Worm (Caenorhabditis elegans): ENCODE measurements around the gene ZK185.3.
A peak's percentile ranks its signal among the peaks of the same experiment; 100 is the strongest.

Gene ZK185.3

DNA sequence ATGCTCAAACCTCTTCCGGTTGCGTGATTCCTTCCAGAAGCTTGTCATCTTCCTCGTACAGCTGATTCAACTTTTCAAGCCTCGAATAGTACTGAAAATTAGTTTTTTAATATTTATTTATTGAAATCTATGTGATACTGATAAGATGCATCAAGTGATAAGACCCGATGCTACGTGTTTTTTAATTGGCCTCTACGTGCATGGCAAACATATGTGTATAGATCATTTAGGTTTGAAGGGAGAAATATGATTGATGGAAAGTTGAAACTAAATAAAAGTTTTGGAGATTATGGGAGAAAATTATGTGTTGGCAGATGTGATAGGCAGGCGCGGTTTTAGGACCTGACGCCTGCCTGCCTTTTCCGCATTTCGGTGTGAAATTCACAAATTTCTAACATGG is 14.0 kb upstream of the ZK185.3 start (continued):
- TF ChIP-seq T20F7.1 (GFP tag; optimal IDR thresholded peaks at IDR 0.05) (no peak), ztf-7 (tag; optimal IDR thresholded peaks at IDR 0.05) (no peak), nhr-28 (tag; optimal IDR thresholded peaks at IDR 0.05) (peak; percentile 24), hif-1 (tag; optimal IDR thresholded peaks at IDR 0.05) (no peak), php-3 (GFP tag; IDR thresholded peaks at IDR 0.05) (peak; percentile 76), pqm-1 (tag; optimal IDR thresholded peaks at IDR 0.05) (peak; percentile 74), ZK546.5 (tag; optimal IDR thresholded peaks at IDR 0.05) (no peak), set-16 (GFP tag; IDR thresholded peaks at IDR 0.05) (no peak), dve-1 (tag; optimal IDR thresholded peaks at IDR 0.05; ENCODE audit: insufficient read depth) (peak; percentile 73), mdt-29 (GFP tag; IDR thresholded peaks at IDR 0.05) (no peak), D1046.2 (GFP tag; IDR thresholded peaks at IDR 0.05) (no peak), F44E2.7 (GFP tag; IDR thresholded peaks at IDR 0.05) (no peak), lin-1 (GFP tag; IDR thresholded peaks at IDR 0.05) (no peak)

ce11 chrIV:4542972-4543371 is 12.7 kb upstream of the ZK185.3 start:
- TF ChIP-seq aha-1 (tag) (peak; percentile 96), arid-1 (GFP tag; conservative IDR thresholded peaks at IDR 0.05) (no peak)

DNA sequence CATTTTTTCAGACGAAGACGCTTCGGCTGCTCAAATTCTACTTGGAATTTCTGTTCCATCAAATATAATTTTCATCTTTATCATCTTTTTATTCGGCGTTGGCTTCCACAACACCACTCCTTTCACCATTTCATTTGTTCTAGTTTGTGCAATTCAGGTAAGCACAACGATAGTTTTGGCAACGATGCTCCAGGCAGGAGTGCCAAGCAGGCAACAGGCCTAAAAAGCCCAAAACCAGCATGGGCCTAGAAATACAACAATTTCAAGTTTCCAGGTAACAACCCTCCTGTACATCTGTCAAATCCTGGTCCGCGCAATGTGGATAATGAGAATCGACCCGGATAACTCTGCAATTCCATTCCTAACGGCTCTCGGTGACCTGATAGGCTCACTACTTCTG is 11.0 kb upstream of the ZK185.3 start:
- no peak for TF ChIP-seq lin-29 (GFP tag; IDR thresholded peaks at IDR 0.05)
- peak; percentile 96 for TF ChIP-seq aha-1 (tag)

- TF ChIP-seq lim-7 (GFP tag; IDR thresholded peaks at IDR 0.05): peak; percentile 44; the same call in 1 of the 2 replicates
- TF ChIP-seq nhr-111 (GFP tag; optimal IDR thresholded peaks at IDR 0.05): no peak
- no peak for TF ChIP-seq mxl-2 (GFP tag; conservative IDR thresholded peaks at IDR 0.05)
- TF ChIP-seq lin-13 (GFP tag; optimal IDR thresholded peaks at IDR 0.05): no peak
- TF ChIP-seq tra-1 (GFP tag; IDR thresholded peaks at IDR 0.05): no peak
- peak; percentile 43; the same call in 1 of the 2 replicates for TF ChIP-seq arid-1 (GFP tag; conservative IDR thresholded peaks at IDR 0.05)
- no peak for TF ChIP-seq dve-1 (tag; optimal IDR thresholded peaks at IDR 0.05; ENCODE audit: insufficient read depth)
- TF ChIP-seq ceh-44 (GFP tag; IDR thresholded peaks at IDR 0.05): 0 out of 2 replicates have a peak, but pooled peaks have one; percentile 13
- no peak for TF ChIP-seq lin-39 (tag; optimal IDR thresholded peaks at IDR 0.05)
- TF ChIP-seq tag-97 (GFP tag; IDR thresholded peaks at IDR 0.05): no peak
- no peak for TF ChIP-seq aly-2 (tag; optimal IDR thresholded peaks at IDR 0.05)
- TF ChIP-seq ceh-62 (tag; optimal IDR thresholded peaks at IDR 0.05): no peak
- TF ChIP-seq snpc-4 (tag; optimal IDR thresholded peaks at IDR 0.05): peak; percentile 69
- 0 out of 2 replicates have a peak, but pooled peaks have one; percentile 32 for TF ChIP-seq vab-7 (GFP tag; IDR thresholded peaks at IDR 0.05)
- TF ChIP-seq set-16 (GFP tag; IDR thresholded peaks at IDR 0.05): 0 out of 2 replicates have a peak, but pooled peaks have one; percentile 8
- TF ChIP-seq ceh-20 (GFP tag; IDR thresholded peaks at IDR 0.05): no peak
- TF ChIP-seq nhr-237 (tag; optimal IDR thresholded peaks at IDR 0.05): no peak
- 0 out of 2 replicates have a peak, but pooled peaks have one; percentile 44 for TF ChIP-seq D1046.2 (GFP tag; IDR thresholded peaks at IDR 0.05)
- peak; percentile 20 for TF ChIP-seq F49E8.2 (tag; optimal IDR thresholded peaks at IDR 0.05; ENCODE audit: borderline replicate concordance)
- TF ChIP-seq daf-16 (GFP tag; optimal IDR thresholded peaks at IDR 0.05): no peak
- TF ChIP-seq daf-16 (tag; optimal IDR thresholded peaks at IDR 0.05): no peak
- 0 out of 2 replicates have a peak, but pooled peaks have one; percentile 31 for TF ChIP-seq pha-4 (GFP tag; IDR thresholded peaks at IDR 0.05)
- no peak for TF ChIP-seq pha-4 (tag; optimal IDR thresholded peaks at IDR 0.05)
- TF ChIP-seq egl-43 (GFP tag; IDR thresholded peaks at IDR 0.05): 0 out of 2 replicates have a peak, but pooled peaks have one; percentile 49
- no peak for TF ChIP-seq nhr-42 (GFP tag; IDR thresholded peaks at IDR 0.05)
- TF ChIP-seq nhr-28 (tag; optimal IDR thresholded peaks at IDR 0.05): no peak
- TF ChIP-seq nhr-48 (tag; optimal IDR thresholded peaks at IDR 0.05): no peak
- TF ChIP-seq snpc-1.2 (GFP tag; IDR thresholded peaks at IDR 0.05): peak; percentile 84
- TF ChIP-seq dmd-8 (GFP tag; IDR thresholded peaks at IDR 0.05): 0 out of 2 replicates have a peak, but pooled peaks have one; percentile 9
- no peak for TF ChIP-seq nhr-102 (tag; optimal IDR thresholded peaks at IDR 0.05)
- TF ChIP-seq pqm-1 (tag; optimal IDR thresholded peaks at IDR 0.05): no peak
- no peak for TF ChIP-seq ZK546.5 (tag; optimal IDR thresholded peaks at IDR 0.05)
- TF ChIP-seq zip-11 (GFP tag; IDR thresholded peaks at IDR 0.05): no peak
- TF ChIP-seq Y48G9A.11 (GFP tag; IDR thresholded peaks at IDR 0.05): 0 out of 2 replicates have a peak, but pooled peaks have one; percentile 38
- TF ChIP-seq rbr-2 (tag; optimal IDR thresholded peaks at IDR 0.05): no peak
- no peak for TF ChIP-seq lsy-2 (tag; optimal IDR thresholded peaks at IDR 0.05)
- no peak for TF ChIP-seq ztf-7 (tag; optimal IDR thresholded peaks at IDR 0.05)
Measured at ce11 chrIV:4538672-4539071, 8.4 kb upstream of the ZK185.3 start.

All from whole organism, L4 larva.